Fruit fly (Drosophila melanogaster): ENCODE data around the gene CG5676.

DNA sequence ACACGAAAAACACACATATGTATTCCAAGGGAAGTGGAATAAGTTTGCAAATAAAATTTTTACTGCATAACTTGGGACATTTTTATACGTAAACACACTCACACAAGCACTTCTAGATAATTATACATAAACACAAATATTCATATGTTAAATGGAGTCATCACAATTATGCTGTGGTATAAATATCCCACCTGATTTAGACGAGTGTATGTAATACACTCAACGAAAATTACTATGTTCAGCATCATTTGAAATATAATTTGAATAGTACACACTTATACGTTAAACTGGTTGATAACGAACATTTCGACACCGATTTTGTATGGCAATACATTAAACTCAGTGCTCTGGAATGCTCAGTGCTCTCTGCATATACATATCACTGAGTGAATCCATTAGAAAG lies 24.6 kb downstream of the CG5676 start:
- TF ChIP-seq ttk (optimal IDR thresholded peaks at IDR 0.05) (no peak), psq (optimal IDR thresholded peaks at IDR 0.05) (no peak), insv (optimal IDR thresholded peaks at IDR 0.05) (no peak), Myc (optimal IDR thresholded peaks at IDR 0.05) (no peak), Sin3A (optimal IDR thresholded peaks at IDR 0.05) (no peak)
